Worm (Caenorhabditis elegans) whole organism, L3 larva: ENCODE data around the gene iglr-2.

Experiments
- R02D3.7 ChIP-seq: fragments of 150-350 bp; optimal IDR thresholded peaks from 2 replicates; lab custom pipeline; 2014; ENCODE audit warnings: missing biosample characterization, missing genetic modification characterization
- ZK546.5 ChIP-seq: sonication (generic microtip); optimal IDR thresholded peaks from 2 replicates; lab custom pipeline; 2017; ENCODE audit warnings: missing biosample characterization, missing genetic modification characterization
- ceh-16 ChIP-seq: sonication (generic microtip); optimal IDR thresholded peaks from 2 replicates; lab custom pipeline; 2017; ENCODE audit warnings: missing biosample characterization, missing genetic modification characterization
- ceh-28 ChIP-seq: fragments of 150-350 bp; optimal IDR thresholded peaks from 2 replicates; lab custom pipeline; 2014; ENCODE audit warnings: missing biosample characterization, missing genetic modification reagents, missing genetic modification characterization
- ceh-9 ChIP-seq: sonication (generic microtip); optimal IDR thresholded peaks from 2 replicates; lab custom pipeline; 2018; ENCODE audit warnings: missing biosample characterization, missing genetic modification characterization
- daf-12 ChIP-seq: fragments of 150-350 bp; optimal IDR thresholded peaks from 2 replicates; lab custom pipeline; 2014; ENCODE audit warnings: missing biosample characterization, missing genetic modification reagents, missing genetic modification characterization
- egl-27 ChIP-seq: sonication (generic microtip); optimal IDR thresholded peaks from 4 replicates; lab custom pipeline; 2017; ENCODE audit warnings: missing biosample characterization, missing genetic modification reagents, missing genetic modification characterization
- egl-5 ChIP-seq: fragments of 150-350 bp; optimal IDR thresholded peaks from 2 replicates; lab custom pipeline; 2017; ENCODE audit warnings: missing biosample characterization, missing genetic modification reagents, missing genetic modification characterization, inconsistent platforms
- elt-2 ChIP-seq: sonication (generic microtip); optimal IDR thresholded peaks from 2 replicates; lab custom pipeline; 2016; ENCODE audit warnings: missing genetic modification reagents, mild to moderate bottlenecking, missing genetic modification characterization, missing compliant biosample characterization
- elt-3 ChIP-seq, 3 experiments: fragments of 150-350 bp in 1 of 3; sonication (generic microtip) in 2 of 3; optimal IDR thresholded peaks; 2 replicates in 2 of 3; 4 replicates in 1 of 3; lab custom pipeline; 2014 to 2017; ENCODE audit warnings: missing biosample characterization in 3 of 3, missing genetic modification characterization in 3 of 3
- fkh-10 ChIP-seq: sonication (generic microtip); optimal IDR thresholded peaks from 2 replicates; lab custom pipeline; 2017; ENCODE audit warnings: missing biosample characterization, missing genetic modification reagents, missing genetic modification characterization
- fos-1 ChIP-seq: fragments of 150-350 bp; optimal IDR thresholded peaks from 2 replicates; lab custom pipeline; 2014; ENCODE audit warnings: missing biosample characterization, missing genetic modification characterization
- lin-15B ChIP-seq: fragments of 150-350 bp; optimal IDR thresholded peaks from 2 replicates; lab custom pipeline; 2014; ENCODE audit warnings: missing biosample characterization, missing genetic modification characterization
- lin-39 ChIP-seq: fragments of 150-350 bp; optimal IDR thresholded peaks from 2 replicates; lab custom pipeline; 2018; ENCODE audit warnings: missing biosample characterization, missing genetic modification reagents, missing genetic modification characterization
- nhr-12 ChIP-seq: fragments of 150-350 bp; optimal IDR thresholded peaks from 2 replicates; lab custom pipeline; 2014; ENCODE audit warnings: missing biosample characterization, missing genetic modification characterization
- nhr-23 ChIP-seq: fragments of 150-350 bp; optimal IDR thresholded peaks from 2 replicates; lab custom pipeline; 2014; ENCODE audit warnings: missing biosample characterization, missing genetic modification reagents, missing genetic modification characterization
- nhr-25 ChIP-seq: sonication (generic microtip); optimal IDR thresholded peaks from 2 replicates; lab custom pipeline; 2017; ENCODE audit warnings: missing biosample characterization, missing genetic modification characterization
- nhr-43 ChIP-seq: sonication (generic microtip); optimal IDR thresholded peaks from 2 replicates; lab custom pipeline; 2016; ENCODE audit warnings: mild to moderate bottlenecking, missing genetic modification characterization, missing compliant biosample characterization; ENCODE audit not compliant: poor library complexity, severe bottlenecking
- nhr-67 ChIP-seq: fragments of 150-350 bp; optimal IDR thresholded peaks from 2 replicates; lab custom pipeline; 2014; ENCODE audit warnings: missing biosample characterization, missing genetic modification characterization
- nhr-77 ChIP-seq: fragments of 150-350 bp; optimal IDR thresholded peaks from 2 replicates; lab custom pipeline; 2014; ENCODE audit warnings: missing biosample characterization, missing genetic modification characterization
- pha-4 ChIP-seq: fragments of 150-350 bp; optimal IDR thresholded peaks from 2 replicates; lab custom pipeline; 2014; ENCODE audit warnings: missing biosample characterization, missing genetic modification reagents, missing genetic modification characterization
- pqm-1 ChIP-seq: fragments of 150-350 bp; optimal IDR thresholded peaks from 2 replicates; lab custom pipeline; 2017; ENCODE audit warnings: missing biosample characterization, missing genetic modification characterization, inconsistent platforms
- sea-2 ChIP-seq: fragments of 150-350 bp; sonication (generic microtip); optimal IDR thresholded peaks from 4 replicates; lab custom pipeline; 2014; ENCODE audit warnings: missing biosample characterization, missing genetic modification reagents, missing genetic modification characterization
- snpc-4 ChIP-seq: fragments of 150-350 bp; optimal IDR thresholded peaks from 2 replicates; lab custom pipeline; 2014; ENCODE audit warnings: missing biosample characterization, missing genetic modification characterization
- unc-39 ChIP-seq: sonication (generic microtip); optimal IDR thresholded peaks from 4 replicates; lab custom pipeline; 2017; ENCODE audit warnings: missing biosample characterization, missing genetic modification characterization
- unc-62 ChIP-seq: fragments of 150-350 bp; sonication (generic microtip); optimal IDR thresholded peaks from 4 replicates; lab custom pipeline; 2014; ENCODE audit warnings: missing biosample characterization, missing genetic modification reagents, missing genetic modification characterization
- ztf-11 ChIP-seq: fragments of 150-350 bp; optimal IDR thresholded peaks from 2 replicates; lab custom pipeline; 2014; ENCODE audit warnings: missing biosample characterization, missing genetic modification characterization

The iglr-2 gene

DNA sequence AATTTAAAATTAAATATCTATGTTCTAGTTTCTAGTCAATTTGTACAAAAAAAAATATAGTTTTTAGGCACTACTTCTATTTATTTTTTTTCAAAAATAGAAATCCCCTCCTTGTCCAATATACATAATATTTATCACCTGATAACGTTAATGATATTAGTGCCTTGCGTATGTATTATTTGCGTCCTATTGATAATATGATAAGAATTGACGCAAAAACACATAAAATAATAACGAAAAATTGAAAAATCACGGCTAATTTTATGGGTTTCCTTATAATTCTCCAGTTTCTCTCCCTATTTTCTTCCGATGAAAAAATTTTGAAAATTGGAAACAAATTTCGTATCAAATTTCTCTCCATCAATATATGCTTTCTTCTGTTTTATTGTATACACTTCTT is 31.4 kb downstream of the iglr-2 start:
- TF ChIP-seq ceh-9 (tag; lab: Kevin White, UChicago) = no peak
- peak; percentile 43 for TF ChIP-seq pha-4 (tag; lab: Kevin White, UChicago)
- TF ChIP-seq unc-62 (GFP tag; lab: Kevin White, UChicago) = no peak
- peak; percentile 76 for TF ChIP-seq elt-2 (tag; lab: Kevin White, UChicago)
- TF ChIP-seq daf-12 (tag; lab: Kevin White, UChicago) = no peak
- peak; percentile 14 for TF ChIP-seq pqm-1 (tag; lab: Kevin White, UChicago)
- TF ChIP-seq R02D3.7 (tag; lab: Kevin White, UChicago) = no peak
- TF ChIP-seq lin-39 (tag; lab: Kevin White, UChicago) = no peak
- no peak for TF ChIP-seq ceh-28 (tag; lab: Kevin White, UChicago)
- no peak for TF ChIP-seq nhr-25 (tag; lab: Kevin White, UChicago)
- no peak for TF ChIP-seq sea-2
- no peak for TF ChIP-seq nhr-67 (tag; lab: Kevin White, UChicago)

DNA sequence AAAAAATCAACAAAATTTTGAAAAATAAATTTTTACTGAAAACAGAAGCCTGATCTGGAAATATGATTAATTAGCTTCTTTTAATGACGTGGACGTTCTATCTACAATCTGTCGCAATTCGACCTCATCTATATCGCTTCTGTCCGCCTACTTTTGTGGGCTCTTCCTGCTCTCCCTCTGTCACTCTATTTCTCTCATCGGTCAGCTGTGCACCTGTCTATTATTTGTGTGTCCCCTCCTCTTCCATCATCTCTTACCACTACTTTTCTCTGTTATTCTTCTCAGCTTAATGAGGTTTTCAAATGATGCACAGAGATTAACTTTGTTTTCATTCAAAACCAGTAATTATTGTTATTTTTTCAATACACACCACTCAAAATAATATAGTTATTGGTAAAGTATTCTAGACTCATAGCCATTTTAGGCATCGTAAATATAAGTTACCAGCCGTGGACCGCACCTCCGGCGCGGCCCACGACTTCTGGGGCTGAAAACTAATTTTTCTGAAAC is 32.0 kb downstream of the iglr-2 start:
- TF ChIP-seq nhr-23 (tag; lab: Kevin White, UChicago) = no peak

DNA sequence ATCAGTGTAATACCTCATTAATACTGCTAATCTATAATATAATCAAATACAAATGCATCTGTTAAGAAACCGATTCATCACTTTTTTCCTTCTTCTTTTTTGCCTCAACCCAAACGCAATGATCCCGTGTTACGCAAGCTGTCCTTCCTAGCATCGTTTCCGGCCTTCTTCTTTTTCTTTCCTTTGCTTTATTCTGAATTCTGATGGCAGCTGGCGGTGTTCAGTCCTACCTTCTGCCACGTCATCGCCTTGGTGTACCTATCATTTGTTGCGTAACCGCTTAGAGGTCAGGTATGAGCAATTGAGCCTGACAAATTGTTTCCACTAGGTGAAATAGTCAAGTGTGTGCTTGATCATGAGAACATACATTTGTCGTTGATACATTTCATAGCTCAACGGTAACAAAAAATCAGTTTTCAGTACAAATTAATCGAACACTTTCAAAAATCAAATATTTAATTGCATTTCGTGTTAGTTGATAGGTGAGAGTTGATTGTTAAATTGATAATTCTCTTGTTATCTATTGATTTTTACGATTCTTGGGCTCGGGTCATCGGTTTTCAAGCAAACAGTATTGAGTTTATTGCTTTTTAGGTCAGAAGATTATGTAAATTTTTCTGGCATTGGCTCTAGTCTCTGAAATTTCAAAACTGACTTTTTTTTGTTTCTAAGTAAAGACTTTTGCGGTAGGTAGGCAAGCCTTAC is 32.7 kb downstream of the iglr-2 start:
- TF ChIP-seq elt-2 (tag; lab: Kevin White, UChicago) (peak; percentile 58), lin-39 (tag; lab: Kevin White, UChicago) (peak; percentile 20), nhr-43 (tag; lab: Kevin White, UChicago) (no peak)

DNA sequence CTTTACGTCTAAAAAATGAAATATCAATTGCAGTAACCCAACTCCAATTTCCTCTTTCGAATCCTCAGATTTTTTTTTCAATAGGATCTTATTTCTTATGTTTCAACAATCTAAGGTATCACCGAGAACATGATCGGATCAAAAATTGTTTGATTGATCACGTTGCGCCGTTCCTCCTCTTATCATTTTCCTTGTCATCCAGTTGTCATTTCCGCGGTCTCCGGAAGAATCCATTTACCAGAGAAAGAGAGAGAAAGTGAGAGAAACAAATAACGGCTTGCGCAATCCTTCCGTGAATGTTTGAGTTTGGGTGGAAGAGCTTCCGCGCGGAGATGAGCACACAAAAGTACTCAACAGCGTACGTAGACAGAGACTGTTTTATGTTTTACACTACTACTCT is 37.9 kb downstream of the iglr-2 start:
- TF ChIP-seq pqm-1 (tag; lab: Kevin White, UChicago) (no peak), fkh-10 (no peak), snpc-4 (no peak), egl-27 (tag; lab: Kevin White, UChicago) (no peak), nhr-25 (tag; lab: Kevin White, UChicago) (no peak), elt-2 (tag; lab: Kevin White, UChicago) (peak; percentile 13), lin-15B (tag; lab: Kevin White, UChicago) (no peak)
- TF ChIP-seq, all 47 proteins: peak for 1

DNA sequence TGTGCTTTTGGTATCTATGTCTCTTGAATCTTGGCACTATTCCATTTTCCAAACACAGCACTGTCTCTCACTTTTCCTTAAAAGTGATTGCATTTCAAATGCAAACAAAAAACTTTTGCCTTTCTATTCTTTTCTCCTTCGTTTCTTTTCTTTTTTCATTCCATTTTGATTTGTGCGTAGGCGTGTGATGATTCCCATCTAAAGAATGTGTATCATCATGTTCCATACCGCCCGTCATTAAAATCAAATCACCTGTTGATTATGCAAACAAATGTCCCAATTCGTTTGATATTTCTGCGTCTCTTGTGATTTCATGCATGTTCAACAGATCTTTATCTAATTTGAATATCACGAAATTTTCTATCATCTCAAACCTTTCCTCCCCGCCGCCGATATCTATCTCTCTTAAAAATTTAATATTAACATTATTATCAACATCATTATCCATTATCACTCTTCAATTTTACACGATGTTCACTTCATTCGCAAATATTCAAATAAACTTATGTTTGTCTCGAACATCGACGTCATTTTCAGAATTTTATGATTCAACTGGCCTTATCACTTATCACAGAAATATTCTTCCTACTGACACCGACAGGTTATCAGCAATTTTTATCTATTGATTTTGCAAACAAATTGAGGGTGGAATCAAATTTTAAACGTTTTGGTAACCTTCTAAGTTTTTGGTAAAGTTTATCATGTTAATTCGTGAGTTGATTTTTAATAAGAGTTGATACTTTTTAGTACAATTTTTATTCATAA is 39.7 kb downstream of the iglr-2 start:
- TF ChIP-seq nhr-77 (tag; lab: Kevin White, UChicago) = no peak
- no peak for TF ChIP-seq unc-39 (tag; lab: Kevin White, UChicago)
- peak; percentile 24 for TF ChIP-seq ceh-28 (tag; lab: Kevin White, UChicago)
- no peak for TF ChIP-seq nhr-12 (tag; lab: Kevin White, UChicago)
- peak; percentile 90 for TF ChIP-seq pqm-1 (tag; lab: Kevin White, UChicago)
- peak; percentile 96 for TF ChIP-seq elt-2 (tag; lab: Kevin White, UChicago)
- TF ChIP-seq egl-5 = peak; percentile 61
- TF ChIP-seq lin-39 (tag; lab: Kevin White, UChicago) = no peak
- TF ChIP-seq elt-3 (tag; optimal IDR thresholded peaks at IDR 0.05; lab: Kevin White, UChicago) = no peak
- TF ChIP-seq pha-4 (tag; lab: Kevin White, UChicago) = peak; percentile 46
- no peak for TF ChIP-seq ztf-11 (tag; lab: Kevin White, UChicago)
- TF ChIP-seq nhr-43 (tag; lab: Kevin White, UChicago) = no peak
- TF ChIP-seq, all 47 proteins: peak for 5

DNA sequence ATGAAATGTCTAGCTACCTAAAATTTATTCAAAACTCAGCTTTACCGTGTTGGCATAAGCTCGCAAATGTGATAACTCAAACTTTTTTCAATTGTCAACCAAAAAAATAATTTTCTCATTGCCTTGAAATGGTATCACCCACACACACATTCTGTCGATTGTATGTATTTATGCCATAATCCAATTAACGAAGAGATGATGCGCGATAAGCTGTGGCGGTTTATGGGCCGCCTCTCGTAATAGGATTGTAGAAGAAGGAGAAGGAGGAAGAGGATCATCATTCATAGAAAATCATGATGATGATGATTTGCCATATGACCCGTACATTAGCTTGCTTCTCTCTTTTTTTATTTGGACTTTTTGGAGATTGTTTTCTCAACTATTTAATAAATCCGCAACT is 41.9 kb downstream of the iglr-2 start:
- TF ChIP-seq ZK546.5 (tag; lab: Kevin White, UChicago) = no peak
- no peak for TF ChIP-seq pqm-1 (tag; lab: Kevin White, UChicago)
- no peak for TF ChIP-seq lin-15B (tag; lab: Kevin White, UChicago)
- TF ChIP-seq ceh-16 (tag; lab: Kevin White, UChicago) = no peak
- no peak for TF ChIP-seq fos-1 (tag; lab: Kevin White, UChicago)
- no peak for TF ChIP-seq nhr-67 (tag; lab: Kevin White, UChicago)
- peak; percentile 39 for TF ChIP-seq egl-5
- TF ChIP-seq, all 47 proteins: peak for 1
